Fruit fly (Drosophila melanogaster) whole organism, adult: ENCODE measurements around the gene CG32374.

Source experiments
- CG1620 ChIP-seq: fragments of 200-800 bp; sonication (Bioruptor generic); optimal IDR thresholded peaks from 2 replicates; lab custom pipeline; 2016; ENCODE audit warnings: missing biosample characterization, missing genetic modification characterization
- CG33017 ChIP-seq: fragments of 200-800 bp; sonication (Bioruptor generic); optimal IDR thresholded peaks from 2 replicates; lab custom pipeline; 2018; ENCODE audit warnings: missing biosample characterization, mild to moderate bottlenecking, missing genetic modification characterization, moderate library complexity
- CG5204 ChIP-seq: fragments of 200-800 bp; sonication (Bioruptor generic); optimal IDR thresholded peaks from 2 replicates; lab custom pipeline; 2016; ENCODE audit warnings: missing biosample characterization, missing genetic modification characterization
- CG7045 ChIP-seq: fragments of 200-800 bp; sonication (Bioruptor generic); optimal IDR thresholded peaks from 2 replicates; lab custom pipeline; 2017; ENCODE audit warnings: missing biosample characterization, mild to moderate bottlenecking, missing genetic modification characterization
- Crg-1 ChIP-seq: fragments of 200-800 bp; sonication (Bioruptor generic); optimal IDR thresholded peaks from 2 replicates; lab custom pipeline; 2016; ENCODE audit warnings: missing biosample characterization, missing genetic modification characterization
- Hr96 ChIP-seq: fragments of 200-800 bp; sonication (Bioruptor generic); optimal IDR thresholded peaks from 2 replicates; lab custom pipeline; 2016; ENCODE audit warnings: missing biosample characterization, missing genetic modification characterization
- Mnt ChIP-seq: fragments of 200-800 bp; sonication (Bioruptor generic); optimal IDR thresholded peaks from 2 replicates; lab custom pipeline; 2016; ENCODE audit warnings: missing biosample characterization, mild to moderate bottlenecking, missing genetic modification characterization
- bab1 ChIP-seq: fragments of 200-800 bp; sonication (Bioruptor generic); optimal IDR thresholded peaks from 3 replicates; lab custom pipeline; 2019; ENCODE audit warnings: missing biosample characterization, mild to moderate bottlenecking, missing genetic modification characterization, moderate library complexity
- kay ChIP-seq: fragments of 200-800 bp; sonication (Bioruptor generic); peaks from one replicate; lab custom pipeline; 2016; ENCODE audit warnings: missing biosample characterization, missing genetic modification characterization, borderline replicate concordance
- ovo ChIP-seq: fragments of 200-800 bp; sonication (Bioruptor generic); optimal IDR thresholded peaks from 2 replicates; lab custom pipeline; 2016; ENCODE audit warnings: missing biosample characterization, missing genetic modification characterization
- pad ChIP-seq: fragments of 200-800 bp; sonication (Bioruptor generic); optimal IDR thresholded peaks from 3 replicates; lab custom pipeline; 2017; ENCODE audit warnings: missing biosample characterization, missing genetic modification characterization, mild to moderate bottlenecking, moderate library complexity, missing genetic modification reagents

DNA sequence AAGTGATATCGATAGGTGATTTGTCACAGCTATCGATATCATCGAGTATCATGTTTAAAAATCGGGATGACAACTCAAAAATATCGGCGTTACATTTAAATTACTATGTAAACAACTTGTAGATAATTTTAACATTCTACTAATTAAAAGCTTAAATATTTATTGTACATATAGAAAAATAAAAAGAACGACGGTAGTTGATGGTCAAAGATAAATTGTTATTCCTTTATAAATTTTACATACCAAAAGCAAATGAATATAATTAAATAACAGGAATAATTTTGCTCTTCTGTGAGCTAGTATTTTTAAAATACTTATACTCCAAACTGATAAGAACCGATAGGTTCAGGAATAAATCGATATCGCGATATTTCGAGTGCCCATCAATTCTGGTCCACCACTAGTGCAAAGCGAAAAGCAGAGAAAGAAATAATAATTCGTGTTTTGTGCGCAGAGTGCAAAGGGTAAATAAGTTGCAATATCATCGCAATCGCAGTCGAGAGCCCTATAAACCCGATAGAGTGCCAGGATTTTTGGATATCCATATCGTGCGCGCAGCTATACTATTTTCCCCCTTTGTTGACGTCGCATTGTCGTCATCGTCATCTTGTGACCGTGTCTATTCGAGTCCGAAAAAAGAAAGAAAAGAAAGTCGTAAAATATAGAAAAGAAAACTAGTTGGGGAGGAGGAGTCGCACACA is 12.4 kb downstream of the CG32374 start, which contains the start of gene lqf:
- TF ChIP-seq Mnt (GFP tag; lab: Kevin White, UChicago) = no peak
- TF ChIP-seq bab1 (GFP tag; lab: Kevin White, UChicago) = no peak
- no peak for TF ChIP-seq ovo (GFP tag; lab: Kevin White, UChicago)
- no peak for TF ChIP-seq CG1620 (GFP tag; lab: Kevin White, UChicago)
- peak; percentile 4 for TF ChIP-seq Hr96 (GFP tag; lab: Kevin White, UChicago)
- no peak for TF ChIP-seq pad (GFP tag; lab: Kevin White, UChicago)
- TF ChIP-seq Crg-1 (GFP tag; lab: Kevin White, UChicago) = no peak
- peak; percentile 68 for TF ChIP-seq kay (GFP tag; lab: Kevin White, UChicago)
- no peak for TF ChIP-seq CG7045
- no peak for TF ChIP-seq CG5204
- no peak for TF ChIP-seq CG33017 (tag; lab: Kevin White, UChicago)
